Fruit fly (Drosophila melanogaster) whole organism, embryonic: ENCODE measurements around the gene CG33160.
A peak's percentile ranks its signal among the peaks of the same experiment; 100 is the strongest.

Experiments used
- BEAF-32 ChIP-seq: fragments of 200-800 bp; sonication (Bioruptor generic); optimal IDR thresholded peaks from 3 replicates; lab custom pipeline; 2017; ENCODE audit warnings: missing biosample characterization, missing genetic modification characterization, mild to moderate bottlenecking, moderate library complexity, missing genetic modification reagents
- BtbVII ChIP-seq: fragments of 200-800 bp; sonication (Bioruptor generic); optimal IDR thresholded peaks from 3 replicates; lab custom pipeline; 2017; ENCODE audit warnings: missing biosample characterization, mild to moderate bottlenecking, missing genetic modification characterization
- CG10462 ChIP-seq: fragments of 200-800 bp; sonication (Bioruptor generic); optimal IDR thresholded peaks from 2 replicates; lab custom pipeline; 2016; ENCODE audit warnings: missing biosample characterization, missing genetic modification characterization
- CG10979 ChIP-seq: fragments of 200-800 bp; sonication (Bioruptor generic); optimal IDR thresholded peaks from 2 replicates; lab custom pipeline; 2018; ENCODE audit warnings: missing biosample characterization, mild to moderate bottlenecking, missing genetic modification characterization, moderate library complexity
- CG11247 ChIP-seq: fragments of 200-800 bp; sonication (Bioruptor generic); IDR thresholded peaks from 2 replicates; pipeline ENCODE4 v1.3.6; 2022; ENCODE audit warnings: missing biosample characterization, missing genetic modification characterization
- CG11456 ChIP-seq: fragments of 200-800 bp; sonication (Bioruptor generic); IDR thresholded peaks from 3 replicates; pipeline ENCODE4 v1.3.6; 2022; ENCODE audit warnings: missing biosample characterization, missing genetic modification characterization
- CG11560 ChIP-seq: fragments of 200-800 bp; sonication (Bioruptor generic); IDR thresholded peaks from 3 replicates; pipeline ENCODE4 v1.3.6; 2022; ENCODE audit warnings: missing biosample characterization, missing genetic modification characterization
- CG12299 ChIP-seq: fragments of 200-800 bp; sonication (Bioruptor generic); optimal IDR thresholded peaks from 2 replicates; lab custom pipeline; 2018; ENCODE audit warnings: missing biosample characterization, mild to moderate bottlenecking, missing genetic modification characterization
- CG13775 ChIP-seq: fragments of 200-800 bp; sonication (Bioruptor generic); optimal IDR thresholded peaks from 3 replicates; lab custom pipeline; 2017; ENCODE audit warnings: missing biosample characterization, mild to moderate bottlenecking, missing genetic modification characterization
- CG14667 ChIP-seq: fragments of 200-800 bp; sonication (Bioruptor generic); IDR thresholded peaks from 2 replicates; pipeline ENCODE4 v1.3.6; 2022; ENCODE audit warnings: missing biosample characterization, missing genetic modification characterization
- CG15479 ChIP-seq: fragments of 200-800 bp; sonication (Bioruptor generic); optimal IDR thresholded peaks from 3 replicates; lab custom pipeline; 2019; ENCODE audit warnings: missing biosample characterization, mild to moderate bottlenecking, missing genetic modification characterization, moderate library complexity
- CG16815 ChIP-seq: fragments of 200-800 bp; sonication (Bioruptor generic); optimal IDR thresholded peaks from 3 replicates; lab custom pipeline; 2017; ENCODE audit warnings: missing biosample characterization, mild to moderate bottlenecking, missing genetic modification characterization
- CG17912 ChIP-seq: fragments of 200-800 bp; sonication (Bioruptor generic); optimal IDR thresholded peaks from 2 replicates; lab custom pipeline; 2018; ENCODE audit warnings: missing biosample characterization, mild to moderate bottlenecking, missing genetic modification characterization
- CG18476 ChIP-seq: fragments of 200-800 bp; sonication (Bioruptor generic); optimal IDR thresholded peaks from 2 replicates; lab custom pipeline; 2016; ENCODE audit warnings: missing biosample characterization, mild to moderate bottlenecking, missing genetic modification characterization
- CG2199 ChIP-seq: fragments of 200-800 bp; sonication (Bioruptor generic); IDR thresholded peaks from 3 replicates; pipeline ENCODE4 v1.3.6; 2022; ENCODE audit warnings: missing biosample characterization, missing genetic modification characterization
- CG2712 ChIP-seq: fragments of 200-800 bp; optimal IDR thresholded peaks from 3 replicates; lab custom pipeline; 2019; ENCODE audit warnings: missing biosample characterization, mild to moderate bottlenecking, missing genetic modification characterization, moderate library complexity
- CG3163 ChIP-seq: fragments of 200-800 bp; sonication (Bioruptor generic); optimal IDR thresholded peaks from 3 replicates; lab custom pipeline; 2016; ENCODE audit warnings: missing biosample characterization, missing genetic modification characterization
- CG4404 ChIP-seq: fragments of 200-800 bp; sonication (Bioruptor generic); IDR thresholded peaks from 2 replicates; pipeline ENCODE4 v1.3.6; 2022; ENCODE audit warnings: missing biosample characterization, missing genetic modification characterization
- CG5245 ChIP-seq: fragments of 200-800 bp; sonication (Bioruptor generic); optimal IDR thresholded peaks from 3 replicates; lab custom pipeline; 2016; ENCODE audit warnings: missing biosample characterization, missing genetic modification characterization
- CG6175 ChIP-seq: fragments of 200-800 bp; sonication (Bioruptor generic); IDR thresholded peaks from 3 replicates; pipeline ENCODE4 v1.3.6; 2022; ENCODE audit warnings: missing biosample characterization, missing genetic modification characterization
- CG9437 ChIP-seq: fragments of 200-800 bp; sonication (Bioruptor generic); optimal IDR thresholded peaks from 2 replicates; lab custom pipeline; 2018; ENCODE audit warnings: missing biosample characterization, mild to moderate bottlenecking, missing genetic modification characterization
- CG9817 ChIP-seq: fragments of 200-800 bp; sonication (Bioruptor generic); optimal IDR thresholded peaks from 2 replicates; lab custom pipeline; 2018; ENCODE audit warnings: missing biosample characterization, mild to moderate bottlenecking, missing genetic modification characterization, moderate library complexity
- CHES-1-like ChIP-seq: fragments of 200-800 bp; sonication (Bioruptor generic); optimal IDR thresholded peaks from 2 replicates; lab custom pipeline; 2016; ENCODE audit warnings: missing biosample characterization, missing genetic modification characterization
- D19A ChIP-seq: fragments of 200-800 bp; optimal IDR thresholded peaks from 3 replicates; lab custom pipeline; 2019; ENCODE audit warnings: missing biosample characterization, mild to moderate bottlenecking, missing genetic modification characterization, moderate library complexity
- Gug ChIP-seq: fragments of 200-800 bp; sonication (Bioruptor generic); IDR thresholded peaks from 4 replicates; pipeline ENCODE4 v1.3.6; 2022; ENCODE audit warnings: missing biosample characterization, missing genetic modification characterization
- HHEX ChIP-seq: fragments of 200-800 bp; sonication (Bioruptor generic); optimal IDR thresholded peaks from 3 replicates; lab custom pipeline; 2017; ENCODE audit warnings: missing biosample characterization, mild to moderate bottlenecking, missing genetic modification characterization, missing genetic modification reagents
- HLH3B ChIP-seq: fragments of 200-800 bp; sonication (Bioruptor generic); IDR thresholded peaks from 2 replicates; pipeline ENCODE4 v1.3.6; 2022; ENCODE audit warnings: missing biosample characterization, missing genetic modification characterization
- Hr78 ChIP-seq, 2 experiments: fragments of 200-800 bp in 1 of 2; fragments of >200 bp in 1 of 2; sonication (Bioruptor generic) in 1 of 2; optimal IDR thresholded peaks; 2 replicates each; lab custom pipeline; 2017 to 2019; ENCODE audit warnings: missing biosample characterization in 2 of 2, missing genetic modification characterization in 2 of 2, mild to moderate bottlenecking in 1 of 2, moderate library complexity in 1 of 2
- Kr ChIP-seq: fragments of 200-800 bp; sonication (Bioruptor generic); optimal IDR thresholded peaks from 2 replicates; lab custom pipeline; 2017; ENCODE audit warnings: missing biosample characterization, mild to moderate bottlenecking, missing genetic modification characterization
- Max ChIP-seq: fragments of 200-800 bp; sonication (Bioruptor generic); optimal IDR thresholded peaks from 2 replicates; lab custom pipeline; 2016; ENCODE audit warnings: missing biosample characterization, mild to moderate bottlenecking, missing genetic modification characterization
- Ptx1 ChIP-seq: fragments of 200-800 bp; sonication (Bioruptor generic); IDR thresholded peaks from 2 replicates; pipeline ENCODE4 v1.3.6; 2022; ENCODE audit warnings: missing biosample characterization, missing genetic modification characterization
- bsh ChIP-seq, 2 experiments: fragments of 200-800 bp; sonication (Bioruptor generic); optimal IDR thresholded peaks; 2 replicates each; lab custom pipeline; 2017 to 2018; ENCODE audit warnings: mild to moderate bottlenecking in 2 of 2, missing biosample characterization in 2 of 2, missing genetic modification characterization in 2 of 2, moderate library complexity in 1 of 2
- cad ChIP-seq: fragments of >200 bp; optimal IDR thresholded peaks from 2 replicates; lab custom pipeline; 2017; ENCODE audit warnings: missing biosample characterization, missing genetic modification characterization
- ci ChIP-seq: fragments of 200-800 bp; sonication (Bioruptor generic); IDR thresholded peaks from 3 replicates; pipeline ENCODE4 v1.3.6; 2022; ENCODE audit warnings: missing biosample characterization, missing genetic modification characterization
- eyg ChIP-seq: fragments of 200-800 bp; sonication (Bioruptor generic); optimal IDR thresholded peaks from 3 replicates; lab custom pipeline; 2016; ENCODE audit warnings: missing biosample characterization, missing genetic modification characterization
- gce ChIP-seq: fragments of 200-800 bp; sonication (Bioruptor generic); IDR thresholded peaks from 3 replicates; pipeline ENCODE4 v1.3.6; 2022; ENCODE audit warnings: missing biosample characterization, missing genetic modification characterization
- gcm ChIP-seq: fragments of 200-800 bp; sonication (Bioruptor generic); optimal IDR thresholded peaks from 2 replicates; lab custom pipeline; 2019; ENCODE audit warnings: missing biosample characterization, mild to moderate bottlenecking, missing genetic modification characterization, moderate library complexity
- gsb-n ChIP-seq: fragments of 200-800 bp; sonication (Bioruptor generic); optimal IDR thresholded peaks from 3 replicates; lab custom pipeline; 2018; ENCODE audit warnings: missing biosample characterization, mild to moderate bottlenecking, missing genetic modification characterization
- hkb ChIP-seq, 2 experiments: fragments of 200-800 bp in 1 of 2; fragments of >200 bp in 1 of 2; sonication (Bioruptor generic) in 1 of 2; IDR thresholded peaks in 1 of 2; optimal IDR thresholded peaks in 1 of 2; 2 replicates each; pipeline versions ENCODE4 v1.3.6 to Lab custom; 2017 to 2022; ENCODE audit warnings: missing biosample characterization in 1 of 2, missing genetic modification characterization in 1 of 2
- insv ChIP-seq, 2 experiments: fragments of 200-800 bp; sonication (Bioruptor generic); optimal IDR thresholded peaks; 3 replicates each; lab custom pipeline; 2016 to 2018; ENCODE audit warnings: missing biosample characterization in 2 of 2, missing genetic modification characterization in 2 of 2
- lmd ChIP-seq: fragments of 200-800 bp; sonication (Bioruptor generic); IDR thresholded peaks from 2 replicates; pipeline ENCODE4 v1.3.6; 2022; ENCODE audit warnings: missing biosample characterization, missing genetic modification characterization
- lov ChIP-seq, 2 experiments: fragments of 200-800 bp in 1 of 2; fragments of >200 bp in 1 of 2; sonication (Bioruptor generic) in 1 of 2; IDR thresholded peaks in 1 of 2; optimal IDR thresholded peaks in 1 of 2; 2 replicates in 1 of 2; 3 replicates in 1 of 2; pipeline versions ENCODE4 v1.3.6 to Lab custom; 2017 to 2022; ENCODE audit warnings: missing biosample characterization in 1 of 2, missing genetic modification characterization in 1 of 2
- maf-S ChIP-seq: fragments of 200-800 bp; sonication (Bioruptor generic); optimal IDR thresholded peaks from 2 replicates; lab custom pipeline; 2016; ENCODE audit warnings: missing biosample characterization, missing genetic modification characterization
- mirr ChIP-seq: fragments of 200-800 bp; sonication (Bioruptor generic); optimal IDR thresholded peaks from 3 replicates; lab custom pipeline; 2018; ENCODE audit warnings: missing biosample characterization, mild to moderate bottlenecking, missing genetic modification characterization
- nom ChIP-seq: fragments of 200-800 bp; sonication (Bioruptor generic); optimal IDR thresholded peaks from 2 replicates; lab custom pipeline; 2017; ENCODE audit warnings: missing biosample characterization, missing genetic modification characterization, mild to moderate bottlenecking, moderate library complexity, missing genetic modification reagents
- p53 ChIP-seq: fragments of 200-800 bp; sonication (Bioruptor generic); optimal IDR thresholded peaks from 2 replicates; lab custom pipeline; 2016; ENCODE audit warnings: missing biosample characterization, missing genetic modification characterization
- pho ChIP-seq: fragments of 200-800 bp; sonication (Bioruptor generic); optimal IDR thresholded peaks from 2 replicates; lab custom pipeline; 2016; ENCODE audit warnings: missing biosample characterization, missing genetic modification characterization
- ro ChIP-seq: fragments of 200-800 bp; sonication (Bioruptor generic); IDR thresholded peaks from 2 replicates; pipeline ENCODE4 v1.3.6; 2022; ENCODE audit warnings: missing biosample characterization, missing genetic modification characterization

CG33160 gene

dm6 chr3L:3222643-3223389, 16.7 kb upstream of the CG33160 start, which contains the start of the genes RpL28 and eIF1 (continued):
- peak; percentile 91 for TF ChIP-seq CG17912 (GFP tag; lab: Kevin White, UChicago)
- peak; percentile 86 for TF ChIP-seq CG9437 (GFP tag; lab: Kevin White, UChicago)
- peak; percentile 95 for TF ChIP-seq CG11456
- TF ChIP-seq lov (optimal IDR thresholded peaks at IDR 0.05; lab: Kevin White, UChicago): no peak
- peak; percentile 95 for TF ChIP-seq lov (GFP tag; IDR thresholded peaks at IDR 0.05; lab: Robert Waterston, UW)
- no peak for TF ChIP-seq cad (GFP tag; lab: Kevin White, UChicago)
- TF ChIP-seq pho: peak; percentile 88
- peak; percentile 94 for TF ChIP-seq mirr (GFP tag; lab: Kevin White, UChicago)
- TF ChIP-seq eyg (GFP tag; lab: Kevin White, UChicago): peak; percentile 87
- peak; percentile 48 for TF ChIP-seq CG14667 (GFP tag; lab: Robert Waterston, UW)
- peak; percentile 86 for TF ChIP-seq Ptx1
- TF ChIP-seq gce (GFP tag; lab: Robert Waterston, UW): peak; percentile 86
- TF ChIP-seq BtbVII: peak; percentile 89
- peak; percentile 98 for TF ChIP-seq CG13775 (GFP tag; lab: Kevin White, UChicago)
- TF ChIP-seq insv (GFP tag; optimal IDR thresholded peaks at IDR 0.05; lab: Kevin White, UChicago): peak in 1 of 2 experiments; percentile 77
- peak; percentile 97 for TF ChIP-seq ci (GFP tag; lab: Robert Waterston, UW)
- TF ChIP-seq gsb-n: peak; percentile 52
- TF ChIP-seq gcm (GFP tag; lab: Kevin White, UChicago): peak; percentile 75
- peak; percentile 86 for TF ChIP-seq CG2712 (tag; lab: Kevin White, UChicago)
- peak; percentile 83; the same call in 2 of the 3 replicates for TF ChIP-seq CG6175 (GFP tag; lab: Robert Waterston, UW)
- peak; percentile 70 for TF ChIP-seq CG3163 (GFP tag; lab: Kevin White, UChicago)
- TF ChIP-seq HLH3B (GFP tag; lab: Robert Waterston, UW): peak; percentile 82
- peak; percentile 32 to 79 for TF ChIP-seq bsh (GFP tag; optimal IDR thresholded peaks at IDR 0.05; lab: Kevin White, UChicago)
- peak; percentile 71 for TF ChIP-seq CG10979 (tag; lab: Kevin White, UChicago)
- peak; percentile 88 for TF ChIP-seq CG9817 (tag; lab: Kevin White, UChicago)
- no peak for TF ChIP-seq hkb (optimal IDR thresholded peaks at IDR 0.05; lab: Kevin White, UChicago)
- TF ChIP-seq hkb (GFP tag; IDR thresholded peaks at IDR 0.05; lab: Robert Waterston, UW): peak; percentile 80
- TF ChIP-seq Max (GFP tag; lab: Kevin White, UChicago): peak; percentile 94
- peak; percentile 71; the same call in 2 of the 3 replicates for TF ChIP-seq CG11560 (tag; lab: Robert Waterston, UW)
- TF ChIP-seq p53 (GFP tag; lab: Kevin White, UChicago): peak; percentile 82
- peak; percentile 83 for TF ChIP-seq CG5245 (GFP tag; lab: Kevin White, UChicago)
- TF ChIP-seq CG4404: peak; percentile 66
- peak; percentile 82 for TF ChIP-seq lmd (GFP tag; lab: Robert Waterston, UW)
- TF ChIP-seq nom (GFP tag; lab: Kevin White, UChicago): peak; percentile 86
- TF ChIP-seq Gug: peak; percentile 57
- TF ChIP-seq Kr (GFP tag; lab: Kevin White, UChicago): peak; percentile 88
- TF ChIP-seq CG10462 (GFP tag; lab: Kevin White, UChicago): peak; percentile 78
- peak; percentile 49 for TF ChIP-seq CG15479
- peak; percentile 85; the same call in 2 of the 3 replicates for TF ChIP-seq CG2199 (GFP tag; lab: Robert Waterston, UW)
- TF ChIP-seq Hr78 (GFP tag; optimal IDR thresholded peaks at IDR 0.05; lab: Kevin White, UChicago): peak in 1 of 2 experiments; percentile 43
- peak; percentile 57; the same call in 1 of the 2 replicates for TF ChIP-seq ro (GFP tag; lab: Robert Waterston, UW)
- TF ChIP-seq HHEX (GFP tag; lab: Kevin White, UChicago): peak; percentile 95
- TF ChIP-seq CG18476 (GFP tag; lab: Kevin White, UChicago): peak; percentile 83
- TF ChIP-seq CHES-1-like (GFP tag; lab: Kevin White, UChicago): peak; percentile 91
- TF ChIP-seq CG12299 (tag; lab: Kevin White, UChicago): peak; percentile 77
- TF ChIP-seq maf-S: peak; percentile 87
- peak; percentile 78 for TF ChIP-seq CG16815
- TF ChIP-seq CG11247 (GFP tag; lab: Robert Waterston, UW): peak; percentile 87
- TF ChIP-seq D19A (tag; lab: Kevin White, UChicago): peak; percentile 59
- peak; percentile 96 for TF ChIP-seq BEAF-32 (GFP tag; lab: Kevin White, UChicago)
